Worm (Caenorhabditis elegans): ENCODE data around the gene C13A2.6.

C13A2.6 gene

ce11 chrV:7237133-7237532 is 32.4 kb upstream of the C13A2.6 start, which contains the start of gene hyls-1 (continued):
- TF ChIP-seq lin-39 (tag; optimal IDR thresholded peaks at IDR 0.05) (peak; percentile 74), nhr-77 (tag; optimal IDR thresholded peaks at IDR 0.05) (peak; percentile 59), C34B4.2 (tag; optimal IDR thresholded peaks at IDR 0.05) (no peak), pag-3 (tag; optimal IDR thresholded peaks at IDR 0.05; ENCODE audit: borderline replicate concordance, insufficient read depth) (no peak), lin-13 (GFP tag; optimal IDR thresholded peaks at IDR 0.05) (peak; percentile 82), elt-2 (tag; optimal IDR thresholded peaks at IDR 0.05) (peak; percentile 15), nhr-85 (tag) (peak; percentile 94), mef-2 (tag; optimal IDR thresholded peaks at IDR 0.05) (no peak), ceh-8 (GFP tag; optimal IDR thresholded peaks at IDR 0.05) (peak; percentile 44), fkh-8 (tag; optimal IDR thresholded peaks at IDR 0.05) (peak; percentile 68), irx-1 (tag; optimal IDR thresholded peaks at IDR 0.05) (peak; percentile 86), egl-27 (tag; optimal IDR thresholded peaks at IDR 0.05) (no peak), fkh-10 (GFP tag; optimal IDR thresholded peaks at IDR 0.05) (peak; percentile 37), mdl-1 (tag; optimal IDR thresholded peaks at IDR 0.05) (peak in 1 of 2 experiments; percentile 77), ces-1 (GFP tag; optimal IDR thresholded peaks at IDR 0.05) (no peak), nhr-20 (tag; optimal IDR thresholded peaks at IDR 0.05) (peak; percentile 91), elt-3 (tag; optimal IDR thresholded peaks at IDR 0.05) (peak in 2 of 6 experiments; percentile 65 to 85), sup-37 (GFP tag; optimal IDR thresholded peaks at IDR 0.05) (peak; percentile 35), sptf-1 (tag; optimal IDR thresholded peaks at IDR 0.05) (no peak), skn-1 (tag; optimal IDR thresholded peaks at IDR 0.05) (peak; percentile 95), nhr-28 (tag; optimal IDR thresholded peaks at IDR 0.05) (no peak), snpc-4 (tag; optimal IDR thresholded peaks at IDR 0.05) (peak; percentile 63), unc-30 (tag; optimal IDR thresholded peaks at IDR 0.05) (no peak), hpl-2 (GFP tag; optimal IDR thresholded peaks at IDR 0.05) (peak; percentile 75), nhr-84 (tag; optimal IDR thresholded peaks at IDR 0.05) (no peak), pqm-1 (tag; optimal IDR thresholded peaks at IDR 0.05) (no peak), nhr-237 (tag; optimal IDR thresholded peaks at IDR 0.05) (peak; percentile 51), snu-23 (GFP tag; optimal IDR thresholded peaks at IDR 0.05) (peak; percentile 92), nhr-11 (tag; optimal IDR thresholded peaks at IDR 0.05) (peak; percentile 48), unc-130 (tag; optimal IDR thresholded peaks at IDR 0.05) (peak; percentile 78), dpl-1 (GFP tag; optimal IDR thresholded peaks at IDR 0.05) (peak; percentile 94 to 95 (median 95)), dsc-1 (tag; optimal IDR thresholded peaks at IDR 0.05) (peak; percentile 82), tbx-2 (tag; optimal IDR thresholded peaks at IDR 0.05) (peak; percentile 88), efl-3 (GFP tag; optimal IDR thresholded peaks at IDR 0.05) (no peak)

ce11 chrV:7239471-7239870 is 30.0 kb upstream of the C13A2.6 start, which contains the start of gene C05C8.1:
TSS of gene C05C8.1 (plus strand) at chrV:7239771.
- no peak for TF ChIP-seq ceh-8 (GFP tag; optimal IDR thresholded peaks at IDR 0.05)
- no peak for TF ChIP-seq efl-3 (GFP tag; optimal IDR thresholded peaks at IDR 0.05)
- no peak for TF ChIP-seq irx-1 (tag; optimal IDR thresholded peaks at IDR 0.05)
- TF ChIP-seq zag-1 (tag; optimal IDR thresholded peaks at IDR 0.05), result no peak
- TF ChIP-seq lin-39 (tag; optimal IDR thresholded peaks at IDR 0.05), result no peak
- TF ChIP-seq nhr-20 (tag; optimal IDR thresholded peaks at IDR 0.05), result no peak
- TF ChIP-seq nhr-76 (tag; optimal IDR thresholded peaks at IDR 0.05), result no peak
- no peak for TF ChIP-seq ama-1 (optimal IDR thresholded peaks at IDR 0.05)
- TF ChIP-seq nhr-77 (tag; optimal IDR thresholded peaks at IDR 0.05), result no peak
- TF ChIP-seq C04F5.9 (tag; optimal IDR thresholded peaks at IDR 0.05), result no peak
- TF ChIP-seq ztf-11 (tag; optimal IDR thresholded peaks at IDR 0.05), result no peak
- TF ChIP-seq lin-35 (GFP tag; optimal IDR thresholded peaks at IDR 0.05), result no peak
- no peak for TF ChIP-seq ets-5 (GFP tag; IDR thresholded peaks at IDR 0.05)
- TF ChIP-seq nhr-237 (tag; optimal IDR thresholded peaks at IDR 0.05), result no peak
- TF ChIP-seq fos-1 (tag; optimal IDR thresholded peaks at IDR 0.05), result no peak

All from whole organism, L1 larva.